Worm (Caenorhabditis elegans): ENCODE data around the gene nhr-66.

Gene nhr-66

ce11 chrIV:8199274-8199673, 37.1 kb downstream of the nhr-66 start:
- TF ChIP-seq ceh-6 (GFP tag; optimal IDR thresholded peaks at IDR 0.05), result no peak
- no peak for TF ChIP-seq F13H6.1 (tag; optimal IDR thresholded peaks at IDR 0.05)
- no peak for TF ChIP-seq pag-3 (tag; optimal IDR thresholded peaks at IDR 0.05; ENCODE audit: borderline replicate concordance)
- TF ChIP-seq unc-3 (GFP tag; conservative IDR thresholded peaks at IDR 0.05), result no peak
- TF ChIP-seq unc-3 (tag; optimal IDR thresholded peaks at IDR 0.05), result no peak
- TF ChIP-seq pqm-1 (tag; optimal IDR thresholded peaks at IDR 0.05), result no peak
- no peak for TF ChIP-seq ceh-18 (tag; optimal IDR thresholded peaks at IDR 0.05)
- TF ChIP-seq ceh-2 (tag; optimal IDR thresholded peaks at IDR 0.05), result no peak
- no peak for TF ChIP-seq ceh-45 (GFP tag; IDR thresholded peaks at IDR 0.05)
- TF ChIP-seq ceh-9 (tag; optimal IDR thresholded peaks at IDR 0.05), result no peak
- TF ChIP-seq pha-2 (tag; optimal IDR thresholded peaks at IDR 0.05), result no peak
- TF ChIP-seq sdc-2 (tag; optimal IDR thresholded peaks at IDR 0.05), result no peak
- TF ChIP-seq nfya-1 (tag; optimal IDR thresholded peaks at IDR 0.05), result no peak
- TF ChIP-seq fax-1 (tag; optimal IDR thresholded peaks at IDR 0.05), result no peak
- TF ChIP-seq tbx-2 (tag; optimal IDR thresholded peaks at IDR 0.05), result no peak
- no peak for TF ChIP-seq T23F11.4 (GFP tag; optimal IDR thresholded peaks at IDR 0.05)
- TF ChIP-seq mec-3 (tag; optimal IDR thresholded peaks at IDR 0.05; ENCODE audit: borderline replicate concordance), result no peak
- no peak for TF ChIP-seq ets-4 (tag; optimal IDR thresholded peaks at IDR 0.05)
- TF ChIP-seq Y22D7AL.16 (tag; optimal IDR thresholded peaks at IDR 0.05), result no peak

ce11 chrIV:8198851-8199250, 37.6 kb downstream of the nhr-66 start, which contains the start of gene wsp-1:
Gene wsp-1, minus strand, starts transcription at chrIV:8198951.
- TF ChIP-seq ceh-34 (tag; optimal IDR thresholded peaks at IDR 0.05) (no peak), ztf-16 (tag; optimal IDR thresholded peaks at IDR 0.05) (no peak), pqm-1 (tag; optimal IDR thresholded peaks at IDR 0.05) (no peak), hlh-8 (tag; optimal IDR thresholded peaks at IDR 0.05) (no peak), Y22D7AL.16 (tag; optimal IDR thresholded peaks at IDR 0.05) (no peak), ceh-6 (GFP tag; optimal IDR thresholded peaks at IDR 0.05) (no peak), ceh-14 (tag; optimal IDR thresholded peaks at IDR 0.05) (no peak), pat-9 (tag; optimal IDR thresholded peaks at IDR 0.05) (no peak), madf-2 (tag; optimal IDR thresholded peaks at IDR 0.05) (no peak)

- TF ChIP-seq npax-4 (tag; optimal IDR thresholded peaks at IDR 0.05), result no peak
- TF ChIP-seq ama-1 (optimal IDR thresholded peaks at IDR 0.05), result no peak
- no peak for TF ChIP-seq ref-2 (tag; optimal IDR thresholded peaks at IDR 0.05)
- no peak for TF ChIP-seq hlh-6 (tag; optimal IDR thresholded peaks at IDR 0.05)
- no peak for TF ChIP-seq ceh-6 (GFP tag; optimal IDR thresholded peaks at IDR 0.05)
- TF ChIP-seq C08G9.2 (tag; optimal IDR thresholded peaks at IDR 0.05), result no peak
- TF ChIP-seq F13H6.1 (tag; optimal IDR thresholded peaks at IDR 0.05), result no peak
- no peak for TF ChIP-seq pha-4 (tag; optimal IDR thresholded peaks at IDR 0.05)
- no peak for TF ChIP-seq unc-3 (GFP tag; conservative IDR thresholded peaks at IDR 0.05)
- no peak for TF ChIP-seq unc-3 (tag; optimal IDR thresholded peaks at IDR 0.05)
- no peak for TF ChIP-seq C38D4.7 (GFP tag; optimal IDR thresholded peaks at IDR 0.05)
Measured at ce11 chrIV:8192878-8193277, 43.5 kb downstream of the nhr-66 start.

- TF ChIP-seq dmd-4 (tag; optimal IDR thresholded peaks at IDR 0.05; ENCODE audit: borderline replicate concordance) (no peak), gmeb-2 (tag; optimal IDR thresholded peaks at IDR 0.05) (no peak), pax-1 (tag; optimal IDR thresholded peaks at IDR 0.05) (no peak), dve-1 (tag; optimal IDR thresholded peaks at IDR 0.05) (no peak), nfya-1 (tag; optimal IDR thresholded peaks at IDR 0.05) (no peak), ama-1 (optimal IDR thresholded peaks at IDR 0.05) (no peak), pqm-1 (tag; optimal IDR thresholded peaks at IDR 0.05) (no peak), syd-9 (tag; optimal IDR thresholded peaks at IDR 0.05) (no peak), ztf-16 (tag; optimal IDR thresholded peaks at IDR 0.05) (no peak), unc-3 (GFP tag; conservative IDR thresholded peaks at IDR 0.05) (no peak), unc-3 (tag; optimal IDR thresholded peaks at IDR 0.05) (no peak), hlh-13 (GFP tag; optimal IDR thresholded peaks at IDR 0.05) (no peak), ceh-18 (tag; optimal IDR thresholded peaks at IDR 0.05) (no peak), odd-2 (tag; optimal IDR thresholded peaks at IDR 0.05) (no peak), hlh-30 (tag; optimal IDR thresholded peaks at IDR 0.05; ENCODE audit: insufficient read depth) (no peak), nhr-11 (tag; optimal IDR thresholded peaks at IDR 0.05) (no peak), lin-11 (tag; optimal IDR thresholded peaks at IDR 0.05) (no peak), hlh-6 (tag; optimal IDR thresholded peaks at IDR 0.05) (no peak), che-1 (tag; optimal IDR thresholded peaks at IDR 0.05) (no peak)
Measured at ce11 chrIV:8189667-8190066, 46.7 kb downstream of the nhr-66 start.

All from whole organism, late embryonic.